Worm (Caenorhabditis elegans) whole organism, L4 larva: ENCODE data around the gene idpp-6.
A peak's percentile ranks its signal among the peaks of the same experiment; 100 is the strongest.

ENCODE experiments used
- D1046.2 ChIP-seq: fragments of 200-800 bp; sonication (Bioruptor generic); IDR thresholded peaks from 2 replicates; pipeline ENCODE4 v1.3.6; 2022; ENCODE audit warnings: missing genetic modification characterization, missing compliant biosample characterization
- F37D6.2 ChIP-seq: sonication (generic microtip); optimal IDR thresholded peaks from 2 replicates; lab custom pipeline; 2016; ENCODE audit warnings: mild to moderate bottlenecking, missing genetic modification characterization, missing compliant biosample characterization
- F44E2.7 ChIP-seq: fragments of 200-800 bp; sonication (Bioruptor generic); IDR thresholded peaks from 2 replicates; pipeline ENCODE4 v2.1.2; 2022; ENCODE audit warnings: missing genetic modification characterization, missing compliant biosample characterization
- Y48G9A.11 ChIP-seq: fragments of 200-800 bp; sonication (Bioruptor generic); IDR thresholded peaks from 2 replicates; pipeline ENCODE4 v1.3.6; 2022; ENCODE audit warnings: missing genetic modification reagents, missing genetic modification characterization, missing compliant biosample characterization
- Y5F2A.4 ChIP-seq: fragments of 200-800 bp; sonication (Bioruptor generic); optimal IDR thresholded peaks from 2 replicates; lab custom pipeline; 2018; ENCODE audit warnings: mild to moderate bottlenecking, missing genetic modification characterization, missing compliant biosample characterization
- ZK337.2 ChIP-seq: fragments of 200-800 bp; sonication (Bioruptor generic); IDR thresholded peaks from 2 replicates; pipeline ENCODE4 v1.3.6; 2022; ENCODE audit warnings: missing genetic modification reagents, missing genetic modification characterization, missing compliant biosample characterization
- aha-1 ChIP-seq: fragments of 150-350 bp; peaks from one replicate; lab custom pipeline; 2014; ENCODE audit warnings: missing biosample characterization, missing genetic modification characterization
- attf-4 ChIP-seq: sonication (generic microtip); optimal IDR thresholded peaks from 3 replicates; lab custom pipeline; 2017; ENCODE audit warnings: missing biosample characterization, missing genetic modification characterization
- ceh-20 ChIP-seq: fragments of 200-800 bp; sonication (Bioruptor generic); IDR thresholded peaks from 2 replicates; pipeline ENCODE4 v1.3.6; 2022; ENCODE audit warnings: missing genetic modification reagents, missing genetic modification characterization, missing compliant biosample characterization
- ceh-62 ChIP-seq: sonication (generic microtip); optimal IDR thresholded peaks from 2 replicates; lab custom pipeline; 2017; ENCODE audit warnings: missing biosample characterization, missing genetic modification characterization
- daf-16 ChIP-seq, 3 experiments: sonication (generic microtip); optimal IDR thresholded peaks; 2 replicates each; lab custom pipeline; 2016 to 2017; ENCODE audit warnings: missing genetic modification characterization in 3 of 3, missing genetic modification reagents in 3 of 3, mild to moderate bottlenecking in 2 of 3, missing compliant biosample characterization in 2 of 3, missing biosample characterization in 1 of 3, moderate library complexity in 1 of 3
- daf-19 ChIP-seq: fragments of 200-800 bp; sonication (Bioruptor generic); conservative IDR thresholded peaks from 2 replicates; pipeline ENCODE4 v1.3.6; 2022; ENCODE audit warnings: missing genetic modification characterization, missing compliant biosample characterization
- daf-8 ChIP-seq: fragments of 200-800 bp; sonication (Bioruptor generic); IDR thresholded peaks from 2 replicates; pipeline ENCODE4 v1.3.6; 2022; ENCODE audit warnings: missing genetic modification characterization, missing compliant biosample characterization
- dmd-6 ChIP-seq: fragments of 200-800 bp; sonication (Bioruptor generic); IDR thresholded peaks from 2 replicates; pipeline ENCODE4 v1.3.6; 2022; ENCODE audit warnings: missing genetic modification reagents, missing genetic modification characterization, missing compliant biosample characterization
- dmd-8 ChIP-seq: fragments of 200-800 bp; sonication (Bioruptor generic); IDR thresholded peaks from 2 replicates; pipeline ENCODE4 v1.3.6; 2022; ENCODE audit warnings: missing genetic modification characterization, missing compliant biosample characterization
- dmd-9 ChIP-seq: fragments of 200-800 bp; sonication (Bioruptor generic); IDR thresholded peaks from 2 replicates; pipeline ENCODE4 v1.3.6; 2022; ENCODE audit warnings: missing genetic modification reagents, missing genetic modification characterization, missing compliant biosample characterization
- dve-1 ChIP-seq: sonication (generic microtip); optimal IDR thresholded peaks from 2 replicates; lab custom pipeline; 2017; ENCODE audit warnings: antibody characterized with exemption, mild to moderate bottlenecking, missing genetic modification characterization, missing compliant biosample characterization; ENCODE audit not compliant: insufficient read depth
- fkh-10 ChIP-seq: fragments of 150-350 bp; optimal IDR thresholded peaks from 2 replicates; lab custom pipeline; 2014; ENCODE audit warnings: missing biosample characterization, missing genetic modification reagents, missing genetic modification characterization
- fos-1 ChIP-seq: fragments of 150-350 bp; optimal IDR thresholded peaks from 2 replicates; lab custom pipeline; 2014; ENCODE audit warnings: missing biosample characterization, missing genetic modification characterization
- hif-1 ChIP-seq, 2 experiments: sonication (generic microtip); optimal IDR thresholded peaks; 2 replicates each; lab custom pipeline; 2016 to 2017; ENCODE audit warnings: missing compliant biosample characterization in 2 of 2, missing genetic modification characterization in 2 of 2, missing genetic modification reagents in 2 of 2, missing genotype in 2 of 2, mild to moderate bottlenecking in 1 of 2
- hlh-11 ChIP-seq: fragments of 200-800 bp; sonication (Bioruptor generic); optimal IDR thresholded peaks from 2 replicates; lab custom pipeline; 2018; ENCODE audit warnings: mild to moderate bottlenecking, missing genetic modification characterization, missing compliant biosample characterization
- hlh-30 ChIP-seq: sonication (generic microtip); optimal IDR thresholded peaks from 2 replicates; lab custom pipeline; 2017; ENCODE audit warnings: antibody characterized with exemption, mild to moderate bottlenecking, missing genetic modification characterization, missing compliant biosample characterization; ENCODE audit not compliant: insufficient read depth
- jun-1 ChIP-seq: fragments of 150-350 bp; optimal IDR thresholded peaks from 2 replicates; lab custom pipeline; 2014; ENCODE audit warnings: missing biosample characterization, missing genetic modification reagents, missing genetic modification characterization
- lim-7 ChIP-seq: fragments of 200-800 bp; sonication (Bioruptor generic); IDR thresholded peaks from 2 replicates; pipeline ENCODE4 v1.3.6; 2022; ENCODE audit warnings: missing genetic modification characterization, missing compliant biosample characterization
- lin-1 ChIP-seq: fragments of 200-800 bp; sonication (Bioruptor generic); IDR thresholded peaks from 2 replicates; pipeline ENCODE4 v1.3.6; 2022; ENCODE audit warnings: missing genetic modification reagents, missing genetic modification characterization, missing compliant biosample characterization
- lin-29 ChIP-seq: fragments of 200-800 bp; sonication (Bioruptor generic); IDR thresholded peaks from 2 replicates; pipeline ENCODE4 v1.3.6; 2022; ENCODE audit warnings: missing genetic modification reagents, missing genetic modification characterization, missing compliant biosample characterization
- lin-38 ChIP-seq: fragments of 200-800 bp; sonication (Bioruptor generic); IDR thresholded peaks from 2 replicates; pipeline ENCODE4 v1.3.6; 2022; ENCODE audit warnings: missing genetic modification reagents, missing genetic modification characterization, missing compliant biosample characterization
- lir-3 ChIP-seq: sonication (generic microtip); optimal IDR thresholded peaks from 2 replicates; lab custom pipeline; 2016; ENCODE audit warnings: mild to moderate bottlenecking, missing genetic modification characterization, missing compliant biosample characterization
- lsy-2 ChIP-seq, 2 experiments: fragments of 150-350 bp in 1 of 2; sonication (generic microtip) in 1 of 2; optimal IDR thresholded peaks; 2 replicates each; lab custom pipeline; 2014 to 2017; ENCODE audit warnings: missing biosample characterization in 2 of 2, missing genetic modification characterization in 2 of 2
- madf-9 ChIP-seq: fragments of 200-800 bp; sonication (Bioruptor generic); conservative IDR thresholded peaks from 2 replicates; pipeline ENCODE4 v1.3.6; 2022; ENCODE audit warnings: missing genetic modification reagents, missing genetic modification characterization, missing compliant biosample characterization
- mdl-1 ChIP-seq, 2 experiments: fragments of 150-350 bp in 1 of 2; sonication (generic microtip) in 1 of 2; optimal IDR thresholded peaks; 2 replicates each; lab custom pipeline; 2014 to 2017; ENCODE audit warnings: missing biosample characterization in 2 of 2, missing genetic modification characterization in 2 of 2
- mes-2 ChIP-seq: sonication (generic microtip); optimal IDR thresholded peaks from 2 replicates; lab custom pipeline; 2016; ENCODE audit warnings: missing genotype, mild to moderate bottlenecking, missing genetic modification characterization, missing compliant biosample characterization; ENCODE audit not compliant: poor library complexity, severe bottlenecking
- mxl-2 ChIP-seq: fragments of 200-800 bp; sonication (Bioruptor generic); conservative IDR thresholded peaks from 2 replicates; pipeline ENCODE4 v1.3.6; 2022; ENCODE audit warnings: missing genetic modification reagents, missing genetic modification characterization, missing compliant biosample characterization
- mxl-3 ChIP-seq: fragments of 200-800 bp; sonication (Bioruptor generic); optimal IDR thresholded peaks from 2 replicates; lab custom pipeline; 2018; ENCODE audit warnings: mild to moderate bottlenecking, missing genetic modification characterization, missing compliant biosample characterization
- nhr-11 ChIP-seq: fragments of 150-350 bp; optimal IDR thresholded peaks from 2 replicates; lab custom pipeline; 2014; ENCODE audit warnings: missing biosample characterization, missing genetic modification characterization
- nhr-28 ChIP-seq: fragments of 150-350 bp; optimal IDR thresholded peaks from 2 replicates; lab custom pipeline; 2014; ENCODE audit warnings: missing biosample characterization, missing genetic modification characterization
- nhr-42 ChIP-seq: fragments of 200-800 bp; sonication (Bioruptor generic); IDR thresholded peaks from 2 replicates; pipeline ENCODE4 v1.3.6; 2022; ENCODE audit warnings: missing genetic modification characterization, missing compliant biosample characterization
- nhr-6 ChIP-seq: fragments of 150-350 bp; optimal IDR thresholded peaks from 2 replicates; lab custom pipeline; 2014; ENCODE audit warnings: missing biosample characterization, missing genetic modification characterization
- php-3 ChIP-seq: fragments of 200-800 bp; sonication (Bioruptor generic); IDR thresholded peaks from 2 replicates; pipeline ENCODE4 v1.3.6; 2022; ENCODE audit warnings: missing genetic modification reagents, missing genetic modification characterization, missing compliant biosample characterization
- rbr-2 ChIP-seq: sonication (generic microtip); optimal IDR thresholded peaks from 2 replicates; lab custom pipeline; 2016; ENCODE audit warnings: missing genotype, missing genetic modification characterization, missing compliant biosample characterization
- set-16 ChIP-seq: fragments of 200-800 bp; sonication (Bioruptor generic); IDR thresholded peaks from 2 replicates; pipeline ENCODE4 v1.3.6; 2022; ENCODE audit warnings: missing genetic modification reagents, missing genetic modification characterization, missing compliant biosample characterization
- tag-97 ChIP-seq: fragments of 200-800 bp; sonication (Bioruptor generic); IDR thresholded peaks from 2 replicates; pipeline ENCODE4 v1.3.6; 2022; ENCODE audit warnings: missing genetic modification characterization, missing compliant biosample characterization
- unc-39 ChIP-seq: sonication (generic microtip); optimal IDR thresholded peaks from 2 replicates; lab custom pipeline; 2017; ENCODE audit warnings: missing biosample characterization, missing genetic modification characterization
- vab-7 ChIP-seq: fragments of 200-800 bp; sonication (Bioruptor generic); IDR thresholded peaks from 2 replicates; pipeline ENCODE4 v1.3.6; 2022; ENCODE audit warnings: missing genetic modification reagents, missing genetic modification characterization, missing compliant biosample characterization
- zfp-2 ChIP-seq: sonication (generic microtip); optimal IDR thresholded peaks from 2 replicates; lab custom pipeline; 2016; ENCODE audit warnings: mild to moderate bottlenecking, missing genetic modification characterization, missing compliant biosample characterization
- zip-11 ChIP-seq: fragments of 200-800 bp; sonication (Bioruptor generic); IDR thresholded peaks from 2 replicates; pipeline ENCODE4 v1.3.6; 2022; ENCODE audit warnings: missing genetic modification characterization, missing compliant biosample characterization
- ztf-7 ChIP-seq: fragments of 150-350 bp; optimal IDR thresholded peaks from 2 replicates; lab custom pipeline; 2014; ENCODE audit warnings: missing biosample characterization, missing genetic modification characterization

idpp-6 gene

DNA sequence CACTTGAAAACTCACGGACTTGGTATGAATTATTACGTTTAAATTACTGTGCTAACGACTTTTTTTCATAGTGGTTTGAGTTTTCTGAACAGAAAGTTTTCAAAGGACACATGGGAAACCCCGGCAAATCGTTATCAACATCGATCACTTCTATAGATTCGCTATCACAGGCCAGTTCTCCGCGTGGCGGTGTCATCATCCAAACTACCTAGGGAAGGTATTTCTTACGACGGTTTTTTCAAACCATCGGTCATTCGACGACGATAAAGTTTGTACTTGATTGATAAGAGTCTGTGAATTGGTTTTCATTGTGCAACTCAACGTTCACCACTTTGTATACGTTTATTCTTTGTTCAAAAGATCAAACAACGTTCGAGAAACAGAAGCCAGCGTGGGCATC, 38.4 kb upstream of the idpp-6 start (continued):
- peak; percentile 84 for TF ChIP-seq hlh-11 (tag; lab: Kevin White, UChicago)
- no peak for TF ChIP-seq attf-4
- peak; percentile 74 for TF ChIP-seq php-3 (GFP tag; lab: Robert Waterston, UW)
- TF ChIP-seq zip-11, result no peak
- TF ChIP-seq lir-3 (tag; lab: Kevin White, UChicago), result no peak
- TF ChIP-seq dmd-6 (GFP tag; lab: Robert Waterston, UW), result peak; percentile 96
- no peak for TF ChIP-seq jun-1 (tag; lab: Kevin White, UChicago)
- TF ChIP-seq ceh-62, result no peak
- TF ChIP-seq daf-19 (GFP tag; lab: Robert Waterston, UW), result no peak
- TF ChIP-seq lsy-2 (tag; optimal IDR thresholded peaks at IDR 0.05; lab: Kevin White, UChicago), result peak in 1 of 2 experiments; percentile 3
- TF ChIP-seq daf-8 (GFP tag; lab: Robert Waterston, UW), result no peak
- TF ChIP-seq mes-2 (tag; lab: Kevin White, UChicago), result peak; percentile 17
- no peak for TF ChIP-seq ceh-20 (GFP tag; lab: Robert Waterston, UW)
- no peak for TF ChIP-seq nhr-42 (GFP tag; lab: Robert Waterston, UW)
- TF ChIP-seq ZK337.2 (GFP tag; lab: Robert Waterston, UW), result no peak
- TF ChIP-seq aha-1 (tag; lab: Kevin White, UChicago), result no peak
- no peak for TF ChIP-seq dmd-8 (GFP tag; lab: Robert Waterston, UW)
- no peak for TF ChIP-seq F44E2.7 (GFP tag; lab: Robert Waterston, UW)
- no peak for TF ChIP-seq fos-1
- TF ChIP-seq, all 104 proteins: peak for 16

DNA sequence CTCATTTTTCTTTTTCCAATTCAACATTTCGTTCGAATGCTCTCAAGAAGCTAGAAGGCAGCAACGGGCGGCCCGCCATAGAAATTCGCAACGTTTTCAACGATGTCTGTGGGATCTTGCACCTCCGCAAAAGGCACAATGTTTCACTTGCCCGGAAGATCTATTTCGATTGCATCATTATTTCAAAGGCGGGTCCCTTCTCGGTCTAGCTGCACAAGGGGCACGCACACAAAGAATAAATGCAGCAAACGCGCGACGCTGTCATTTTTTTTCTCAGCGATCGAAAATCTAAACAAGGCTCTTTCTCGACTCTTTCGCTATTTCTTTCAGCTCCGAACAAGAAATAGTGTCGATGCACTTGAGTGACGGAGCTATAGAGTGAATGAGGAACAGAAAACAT, 38.0 kb upstream of the idpp-6 start:
- TF ChIP-seq fkh-10 (GFP tag; lab: Kevin White, UChicago) (peak; percentile 79), aha-1 (tag; lab: Kevin White, UChicago) (peak; percentile 84), F37D6.2 (tag; lab: Kevin White, UChicago) (peak; percentile 3), unc-39 (tag; lab: Kevin White, UChicago) (peak; percentile 10), vab-7 (GFP tag; lab: Robert Waterston, UW) (peak; percentile 18; the same call in 1 of the 2 replicates), lin-38 (GFP tag; lab: Robert Waterston, UW) (no peak), rbr-2 (tag; lab: Kevin White, UChicago) (peak; percentile 42), set-16 (peak; percentile 5; the same call in 1 of the 2 replicates), lim-7 (GFP tag; lab: Robert Waterston, UW) (no peak)

DNA sequence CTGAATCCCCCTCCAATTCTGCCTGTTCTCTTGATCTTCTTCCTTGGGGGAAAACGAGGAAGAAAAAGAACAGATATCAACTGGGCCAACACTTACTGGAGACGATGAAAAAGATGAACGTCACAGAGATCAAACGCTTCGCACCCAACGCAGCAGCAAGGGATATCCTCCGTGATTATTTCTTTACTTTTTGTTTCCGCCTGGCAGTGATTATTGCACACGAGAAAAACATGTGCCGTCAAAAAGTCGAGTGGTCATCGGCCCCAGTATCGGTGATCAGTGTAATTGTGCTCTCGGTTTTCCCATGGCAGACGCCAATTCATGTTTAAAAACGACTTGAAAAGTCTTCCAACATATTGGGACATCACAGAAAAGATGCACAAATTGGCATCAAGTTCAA, 37.4 kb upstream of the idpp-6 start:
- TF ChIP-seq Y5F2A.4 (GFP tag; lab: Kevin White, UChicago) (no peak), dve-1 (tag; lab: Kevin White, UChicago) (no peak), nhr-28 (peak; percentile 0), lin-29 (GFP tag; lab: Robert Waterston, UW) (no peak), dmd-9 (GFP tag; lab: Robert Waterston, UW) (no peak), nhr-11 (tag; lab: Kevin White, UChicago) (peak; percentile 77), mxl-3 (GFP tag; lab: Kevin White, UChicago) (no peak), aha-1 (tag; lab: Kevin White, UChicago) (no peak), daf-16 (GFP tag; optimal IDR thresholded peaks at IDR 0.05; lab: Kevin White, UChicago) (peak in 1 of 2 experiments; percentile 50), daf-16 (tag; optimal IDR thresholded peaks at IDR 0.05; lab: Kevin White, UChicago) (no peak), jun-1 (tag; lab: Kevin White, UChicago) (no peak), tag-97 (GFP tag; lab: Robert Waterston, UW) (no peak), unc-39 (tag; lab: Kevin White, UChicago) (no peak), lin-1 (GFP tag; lab: Robert Waterston, UW) (no peak), hlh-11 (tag; lab: Kevin White, UChicago) (peak; percentile 70), rbr-2 (tag; lab: Kevin White, UChicago) (no peak), mxl-2 (peak; percentile 40; the same call in 1 of the 2 replicates), hif-1 (tag; optimal IDR thresholded peaks at IDR 0.05; lab: Kevin White, UChicago) (peak in 1 of 2 experiments; percentile 4), dmd-6 (GFP tag; lab: Robert Waterston, UW) (0 out of 2 replicates have a peak, but pooled peaks have one; percentile 11), zfp-2 (no peak), Y48G9A.11 (GFP tag; lab: Robert Waterston, UW) (no peak), mdl-1 (tag; optimal IDR thresholded peaks at IDR 0.05; lab: Kevin White, UChicago) (peak in 1 of 2 experiments; percentile 93), madf-9 (GFP tag; lab: Robert Waterston, UW) (0 out of 2 replicates have a peak, but pooled peaks have one; percentile 8), ztf-7 (tag; lab: Kevin White, UChicago) (no peak), nhr-6 (tag; lab: Kevin White, UChicago) (no peak), D1046.2 (GFP tag; lab: Robert Waterston, UW) (no peak), hlh-30 (tag; lab: Kevin White, UChicago) (peak; percentile 74)
- TF ChIP-seq, all 104 proteins: peak for 10
